Fruit fly (Drosophila melanogaster): ENCODE data around the gene 140up.

DNA sequence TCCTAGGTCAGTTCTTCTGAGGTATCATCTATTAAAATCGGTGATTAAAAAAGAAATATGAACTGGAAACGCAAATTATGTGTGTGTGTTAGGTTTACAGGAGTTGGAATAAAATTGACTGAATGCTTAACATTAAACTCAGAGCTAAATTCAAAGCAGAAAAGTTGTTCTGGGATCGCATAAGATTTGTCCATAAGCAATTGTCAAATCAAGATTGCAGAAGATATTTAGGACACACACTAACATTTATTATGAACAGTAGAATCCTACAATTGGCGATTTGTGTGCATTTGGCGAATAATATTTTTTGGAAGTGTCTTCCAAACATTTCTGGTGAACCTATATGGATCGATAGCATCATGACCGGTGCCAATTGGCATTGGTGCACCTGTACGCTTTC lies 32.0 kb upstream of the 140up start, which contains the start of gene CG31533:
- TF ChIP-seq psq (GFP tag; optimal IDR thresholded peaks at IDR 0.05) (no peak), Vsx2 (GFP tag; optimal IDR thresholded peaks at IDR 0.05; ENCODE audit: partially characterized antibody) (no peak), Hr78 (GFP tag; optimal IDR thresholded peaks at IDR 0.05) (no peak), pan (optimal IDR thresholded peaks at IDR 0.05) (no peak), lola (GFP tag; optimal IDR thresholded peaks at IDR 0.05) (no peak), br (GFP tag; optimal IDR thresholded peaks at IDR 0.05) (no peak), GATAd (GFP tag; optimal IDR thresholded peaks at IDR 0.05) (no peak), Rel (GFP tag; optimal IDR thresholded peaks at IDR 0.05) (no peak), Rel (tag; optimal IDR thresholded peaks at IDR 0.05) (no peak), usp (GFP tag; optimal IDR thresholded peaks at IDR 0.05) (no peak), HLH106 (tag; optimal IDR thresholded peaks at IDR 0.05) (no peak), OdsH (GFP tag; optimal IDR thresholded peaks at IDR 0.05) (no peak), dmrt93B (GFP tag; optimal IDR thresholded peaks at IDR 0.05) (no peak)

Measured in whole organism, wandering third instar larva.